Fruit fly (Drosophila melanogaster): ENCODE results near the gene CG13723.

Gene CG13723

dm6 chr3L:17238129-17238732 is 26.0 kb upstream of the CG13723 start, which contains the start of gene Rbp6 (continued):
- no peak for TF ChIP-seq Camta (GFP tag; optimal IDR thresholded peaks at IDR 0.05)
- TF ChIP-seq tgo (GFP tag; IDR thresholded peaks at IDR 0.05) = peak; percentile 42; the same call in 2 of the 3 replicates
- TF ChIP-seq CG10209 (GFP tag; optimal IDR thresholded peaks at IDR 0.05) = no peak
- no peak for TF ChIP-seq CG8765 (GFP tag; IDR thresholded peaks at IDR 0.05)
- TF ChIP-seq HmgD (GFP tag; optimal IDR thresholded peaks at IDR 0.05) = no peak
- TF ChIP-seq fd96Cb (tag; optimal IDR thresholded peaks at IDR 0.05) = peak; percentile 1
- TF ChIP-seq CG10959 (GFP tag; IDR thresholded peaks at IDR 0.05) = no peak
- TF ChIP-seq CG11093 (GFP tag; IDR thresholded peaks at IDR 0.05) = 0 out of 3 replicates have a peak, but pooled peaks have one; percentile 27
- TF ChIP-seq sob (GFP tag; IDR thresholded peaks at IDR 0.05) = no peak
- peak; percentile 18 for TF ChIP-seq dmrt99B (tag; optimal IDR thresholded peaks at IDR 0.05)
- TF ChIP-seq psq (GFP tag; optimal IDR thresholded peaks at IDR 0.05) = no peak
- TF ChIP-seq HHEX (GFP tag; optimal IDR thresholded peaks at IDR 0.05) = no peak
- no peak for TF ChIP-seq dan (GFP tag; IDR thresholded peaks at IDR 0.05)
- no peak for TF ChIP-seq Atf3 (GFP tag; optimal IDR thresholded peaks at IDR 0.05)
- TF ChIP-seq sens-2 (GFP tag; IDR thresholded peaks at IDR 0.05) = no peak
- TF ChIP-seq CG30403 (GFP tag; optimal IDR thresholded peaks at IDR 0.05) = peak; percentile 37
- no peak for TF ChIP-seq CG10654 (GFP tag; optimal IDR thresholded peaks at IDR 0.05)
- no peak for TF ChIP-seq CG2202 (tag; optimal IDR thresholded peaks at IDR 0.05)
- TF ChIP-seq mld (GFP tag; IDR thresholded peaks at IDR 0.05; ENCODE audit: partially characterized antibody) = no peak
- no peak for TF ChIP-seq onecut (GFP tag; IDR thresholded peaks at IDR 0.05)
- no peak for TF ChIP-seq CG15011 (GFP tag; optimal IDR thresholded peaks at IDR 0.05)
- no peak for TF ChIP-seq HLHmδ (GFP tag; optimal IDR thresholded peaks at IDR 0.05)
- no peak; the same call in 1 of the 2 replicates for TF ChIP-seq chm (GFP tag; IDR thresholded peaks at IDR 0.05)
- TF ChIP-seq tin (GFP tag; optimal IDR thresholded peaks at IDR 0.05) = no peak
- no peak for TF ChIP-seq CG7786 (GFP tag; optimal IDR thresholded peaks at IDR 0.05)
- peak; percentile 35; the same call in 1 of the 2 replicates for TF ChIP-seq CG17328 (GFP tag; IDR thresholded peaks at IDR 0.05)
- peak; percentile 36 for TF ChIP-seq Sox102F (GFP tag; optimal IDR thresholded peaks at IDR 0.05)
- no peak for TF ChIP-seq CG32772 (GFP tag; IDR thresholded peaks at IDR 0.05)
- TF ChIP-seq pan (optimal IDR thresholded peaks at IDR 0.05) = no peak
- peak in 1 of 2 experiments; percentile 58 for TF ChIP-seq pan (GFP tag; optimal IDR thresholded peaks at IDR 0.05 in 1 of 2, IDR thresholded peaks at IDR 0.05 in 1 of 2)
- TF ChIP-seq CG18011 (GFP tag; optimal IDR thresholded peaks at IDR 0.05) = no peak
- TF ChIP-seq CG6689 (GFP tag; IDR thresholded peaks at IDR 0.05) = 0 out of 2 replicates have a peak, but pooled peaks have one; percentile 24
- peak; percentile 5 for TF ChIP-seq CoRest (tag; optimal IDR thresholded peaks at IDR 0.05)
- TF ChIP-seq sqz (GFP tag; optimal IDR thresholded peaks at IDR 0.05) = no peak
- 0 out of 2 replicates have a peak, but pooled peaks have one; percentile 22 for TF ChIP-seq Rfx (GFP tag; IDR thresholded peaks at IDR 0.05)
- no peak for TF ChIP-seq CG11456 (GFP tag; IDR thresholded peaks at IDR 0.05)
- no peak for TF ChIP-seq Usf (GFP tag; optimal IDR thresholded peaks at IDR 0.05)
- TF ChIP-seq kah (GFP tag; optimal IDR thresholded peaks at IDR 0.05) = no peak
- TF ChIP-seq jumu (GFP tag; optimal IDR thresholded peaks at IDR 0.05) = no peak
- no peak for TF ChIP-seq CG34224 (GFP tag; IDR thresholded peaks at IDR 0.05; ENCODE audit: partially characterized antibody)
- no peak for TF ChIP-seq Hr78 (GFP tag; optimal IDR thresholded peaks at IDR 0.05)
- TF ChIP-seq bsh (GFP tag; optimal IDR thresholded peaks at IDR 0.05) = peak in 1 of 2 experiments; percentile 30
- no peak for TF ChIP-seq en (GFP tag; optimal IDR thresholded peaks at IDR 0.05)
- no peak for TF ChIP-seq CG6272 (GFP tag; IDR thresholded peaks at IDR 0.05)
- TF ChIP-seq HLH3B (GFP tag; IDR thresholded peaks at IDR 0.05) = no peak; the same call in 1 of the 2 replicates
- no peak for TF ChIP-seq amos (GFP tag; IDR thresholded peaks at IDR 0.05; ENCODE audit: partially characterized antibody)
- TF ChIP-seq ase (GFP tag; IDR thresholded peaks at IDR 0.05) = no peak
- TF ChIP-seq nmo (GFP tag; optimal IDR thresholded peaks at IDR 0.05) = no peak
- TF ChIP-seq cad (GFP tag; optimal IDR thresholded peaks at IDR 0.05) = no peak
- TF ChIP-seq CTCF (GFP tag; optimal IDR thresholded peaks at IDR 0.05) = peak; percentile 71
- TF ChIP-seq gcm (GFP tag; optimal IDR thresholded peaks at IDR 0.05) = no peak
